Fruit fly (Drosophila melanogaster): Measurements from ENCODE around the gene CG18048.

Gene CG18048

DNA sequence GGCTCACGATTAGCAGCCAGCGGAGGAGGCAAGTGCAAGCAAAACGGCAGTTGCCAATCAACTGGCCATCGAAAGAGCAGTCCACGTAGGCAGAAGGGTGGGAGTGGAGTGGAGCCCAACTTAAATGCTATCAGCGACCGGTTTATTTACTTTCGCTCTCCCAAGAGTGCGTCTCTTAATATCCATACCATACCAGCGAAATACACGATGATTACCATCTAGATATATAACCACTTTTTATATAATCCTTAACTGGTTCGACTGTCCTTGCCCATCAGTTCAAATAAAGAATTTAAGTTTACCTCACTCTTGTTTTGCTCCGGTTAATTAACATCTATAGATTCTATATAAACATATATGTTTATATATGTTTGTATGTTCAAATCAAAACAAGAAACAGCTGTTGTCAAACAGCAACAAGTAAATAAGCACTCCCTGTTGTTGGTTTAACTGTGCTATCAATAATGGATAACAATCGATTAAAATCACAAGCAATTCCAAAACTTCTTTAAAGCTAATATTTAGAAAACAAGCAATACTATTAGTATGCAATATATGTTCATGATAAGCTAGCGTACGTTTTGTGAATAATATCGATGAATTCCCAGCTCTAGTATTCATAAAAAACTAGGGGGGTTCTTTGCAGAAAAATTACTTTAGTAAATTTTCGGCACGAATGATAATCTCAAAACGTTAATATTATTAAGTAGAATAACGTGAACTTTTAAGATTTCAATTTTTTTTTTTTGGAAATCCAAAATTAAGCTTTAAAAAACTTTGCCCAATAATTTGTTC lies 27.8 kb downstream of the CG18048 start (continued):
- TF ChIP-seq CG11902 (GFP tag; optimal IDR thresholded peaks at IDR 0.05) (no peak), CG31627 (GFP tag; optimal IDR thresholded peaks at IDR 0.05) (peak; percentile 27), CG15336 (GFP tag; IDR thresholded peaks at IDR 0.05) (peak; percentile 33; the same call in 1 of the 2 replicates), ss (GFP tag; optimal IDR thresholded peaks at IDR 0.05) (peak in 1 of 2 experiments; percentile 2), fkh (GFP tag; optimal IDR thresholded peaks at IDR 0.05) (peak; percentile 92), Hr4 (GFP tag; optimal IDR thresholded peaks at IDR 0.05) (peak; percentile 60), Ets21C (GFP tag; optimal IDR thresholded peaks at IDR 0.05) (no peak), CG8319 (GFP tag; optimal IDR thresholded peaks at IDR 0.05) (no peak), Eip93F (GFP tag; optimal IDR thresholded peaks at IDR 0.05) (no peak), Sox102F (GFP tag; optimal IDR thresholded peaks at IDR 0.05) (no peak), CG8119 (GFP tag; IDR thresholded peaks at IDR 0.05) (peak; percentile 60), net (GFP tag; optimal IDR thresholded peaks at IDR 0.05) (peak; percentile 36), CG7368 (GFP tag; optimal IDR thresholded peaks at IDR 0.05) (no peak), Hr38 (GFP tag; optimal IDR thresholded peaks at IDR 0.05) (no peak), Lpt (GFP tag; optimal IDR thresholded peaks at IDR 0.05) (no peak), CG34406 (GFP tag; optimal IDR thresholded peaks at IDR 0.05) (no peak), Ets96B (tag; optimal IDR thresholded peaks at IDR 0.05) (peak; percentile 18), dac (GFP tag; optimal IDR thresholded peaks at IDR 0.05) (no peak), Eip75B (GFP tag; optimal IDR thresholded peaks at IDR 0.05) (peak; percentile 36), lz (GFP tag; optimal IDR thresholded peaks at IDR 0.05) (peak; percentile 38), fd85E (GFP tag; optimal IDR thresholded peaks at IDR 0.05) (peak; percentile 29), CG6854 (GFP tag; optimal IDR thresholded peaks at IDR 0.05) (peak; percentile 4), CG32006 (GFP tag; optimal IDR thresholded peaks at IDR 0.05) (no peak)

DNA sequence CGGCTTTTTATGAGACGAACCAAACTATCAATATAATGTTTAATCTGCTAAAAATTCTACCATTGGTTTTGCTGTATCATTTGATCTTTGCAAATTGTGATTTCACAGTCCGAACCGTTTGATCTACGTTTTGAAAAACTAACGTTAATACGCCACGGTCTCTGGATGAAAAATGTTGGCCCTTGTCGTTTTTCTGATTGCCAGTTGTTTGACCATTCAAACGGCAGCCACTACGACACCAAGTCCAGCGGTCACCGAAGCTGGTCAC lies 28.3 kb downstream of the CG18048 start, which contains the start of gene CG42564:
CG42564 (plus strand) TSS at position 169 of the 268 bp plus-strand sequence.
- TF ChIP-seq esn (GFP tag; optimal IDR thresholded peaks at IDR 0.05) (peak; percentile 33), OdsH (GFP tag; optimal IDR thresholded peaks at IDR 0.05) (no peak)

DNA sequence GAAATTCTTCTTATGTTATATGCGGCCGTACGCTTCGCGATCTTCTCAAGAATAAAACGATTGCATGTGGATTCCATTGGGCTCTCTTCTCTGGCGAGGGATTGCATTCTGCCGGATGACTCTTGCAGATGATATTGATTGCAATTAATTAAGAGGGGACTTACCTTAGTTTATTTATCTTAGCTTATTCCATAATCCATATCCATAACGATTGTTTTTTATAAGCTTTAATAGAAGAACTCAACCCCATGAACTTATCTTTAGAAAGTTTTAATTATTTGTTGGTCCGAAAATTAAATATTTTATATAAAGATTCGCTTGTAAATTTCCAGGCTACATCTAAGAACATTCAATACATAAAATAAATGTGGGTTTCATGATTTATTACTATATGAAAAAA lies 30.0 kb downstream of the CG18048 start, which contains the start of gene CRAT:
CRAT (minus strand) TSS at position 101 of the 400 bp plus-strand sequence.
- TF ChIP-seq eg (GFP tag; IDR thresholded peaks at IDR 0.05) = no peak
- no peak for TF ChIP-seq salr (GFP tag; optimal IDR thresholded peaks at IDR 0.05)

DNA sequence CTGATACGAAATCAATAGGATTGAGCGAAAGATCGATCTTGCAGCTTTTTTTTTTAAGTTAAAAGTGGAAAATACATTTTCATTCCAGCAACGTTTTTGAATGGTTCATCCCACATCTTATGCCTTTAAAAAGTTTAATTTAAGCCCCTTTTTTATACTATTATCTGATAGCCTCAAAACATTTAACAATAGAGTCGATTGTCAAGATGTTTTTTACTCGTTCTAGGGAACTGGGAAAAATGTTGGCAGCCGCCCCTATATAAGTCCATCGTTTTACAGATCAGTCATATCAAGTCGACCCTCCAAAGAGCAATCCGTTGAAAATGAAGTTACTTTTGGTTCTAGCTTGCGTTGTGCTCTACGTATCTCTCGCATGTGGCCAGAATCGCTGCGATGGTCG lies 31.6 kb downstream of the CG18048 start, which contains the start of gene CG42537:
CG42537 (plus strand) TSS at position 301 of the 400 bp plus-strand sequence.
- no peak for TF ChIP-seq CG8119 (GFP tag; IDR thresholded peaks at IDR 0.05)
- TF ChIP-seq Ets96B (tag; optimal IDR thresholded peaks at IDR 0.05) = no peak
- TF ChIP-seq Eip78C (GFP tag) = no peak
- TF ChIP-seq dac (GFP tag; optimal IDR thresholded peaks at IDR 0.05) = no peak
- TF ChIP-seq eg (GFP tag; IDR thresholded peaks at IDR 0.05) = no peak
- no peak for TF ChIP-seq svp (GFP tag)
- no peak for TF ChIP-seq CG6276 (GFP tag; optimal IDR thresholded peaks at IDR 0.05)
- no peak for TF ChIP-seq CG8632 (GFP tag; optimal IDR thresholded peaks at IDR 0.05)
- TF ChIP-seq CG6792 (GFP tag; optimal IDR thresholded peaks at IDR 0.05) = no peak
- no peak for TF ChIP-seq vri (GFP tag; optimal IDR thresholded peaks at IDR 0.05)
- TF ChIP-seq Hr39 (GFP tag; optimal IDR thresholded peaks at IDR 0.05) = no peak
- TF ChIP-seq acj6 (GFP tag; optimal IDR thresholded peaks at IDR 0.05) = no peak
- no peak for TF ChIP-seq topi (GFP tag; optimal IDR thresholded peaks at IDR 0.05)
- TF ChIP-seq CG4318 (GFP tag; optimal IDR thresholded peaks at IDR 0.05) = no peak
- no peak for TF ChIP-seq fd59A (GFP tag; optimal IDR thresholded peaks at IDR 0.05)
